Worm (Caenorhabditis elegans): ENCODE data around the gene sfrp-1.

ce11 chrIV:6372993-6373392 lies 29.2 kb downstream of the sfrp-1 start, which contains the start of gene smg-3:
- TF ChIP-seq W03F9.2 (tag; optimal IDR thresholded peaks at IDR 0.05) = no peak
- TF ChIP-seq him-1 (tag; optimal IDR thresholded peaks at IDR 0.05) = no peak

Measured in whole organism, L4/young adult.